Fruit fly (Drosophila melanogaster) whole organism, embryonic: Measurements from ENCODE around the gene Smvt.

Source experiments
- CG13287 ChIP-seq: fragments of 200-800 bp; sonication (Bioruptor generic); IDR thresholded peaks from 2 replicates; pipeline ENCODE4 v1.3.6; 2022; ENCODE audit warnings: missing biosample characterization, missing genetic modification characterization; ENCODE audit not compliant: partially characterized antibody
- CG13624 ChIP-seq: fragments of 200-800 bp; sonication (Bioruptor generic); optimal IDR thresholded peaks from 2 replicates; lab custom pipeline; 2016; ENCODE audit warnings: missing biosample characterization, missing genetic modification characterization
- CG1529 ChIP-seq: fragments of 200-800 bp; sonication (Bioruptor generic); optimal IDR thresholded peaks from 3 replicates; lab custom pipeline; 2018; ENCODE audit warnings: missing biosample characterization, missing genetic modification characterization
- CG15514 ChIP-seq: fragments of 200-800 bp; sonication (Bioruptor generic); optimal IDR thresholded peaks from 3 replicates; lab custom pipeline; 2017; ENCODE audit warnings: missing biosample characterization, missing genetic modification characterization, mild to moderate bottlenecking, moderate library complexity, missing genetic modification reagents
- CG16813 ChIP-seq: fragments of 200-800 bp; sonication (Bioruptor generic); IDR thresholded peaks from 3 replicates; pipeline ENCODE4 v1.3.6; 2022; ENCODE audit warnings: missing biosample characterization, missing genetic modification characterization; ENCODE audit not compliant: partially characterized antibody
- CG2875 ChIP-seq: fragments of 200-800 bp; sonication (Bioruptor generic); optimal IDR thresholded peaks from 2 replicates; lab custom pipeline; 2017; ENCODE audit warnings: missing biosample characterization, mild to moderate bottlenecking, missing genetic modification characterization, missing genetic modification reagents
- CG30431 ChIP-seq: fragments of 200-800 bp; sonication (Bioruptor generic); optimal IDR thresholded peaks from 2 replicates; lab custom pipeline; 2017; ENCODE audit warnings: missing biosample characterization, missing genetic modification characterization
- CG3281 ChIP-seq: fragments of 200-800 bp; sonication (Bioruptor generic); optimal IDR thresholded peaks from 3 replicates; lab custom pipeline; 2017; ENCODE audit warnings: missing biosample characterization, mild to moderate bottlenecking, missing genetic modification characterization
- CG34224 ChIP-seq: fragments of 200-800 bp; sonication (Bioruptor generic); IDR thresholded peaks from 3 replicates; pipeline ENCODE4 v1.3.6; 2022; ENCODE audit warnings: missing biosample characterization, missing genetic modification characterization; ENCODE audit not compliant: partially characterized antibody
- CG4282 ChIP-seq: fragments of 200-800 bp; sonication (Bioruptor generic); optimal IDR thresholded peaks from 2 replicates; lab custom pipeline; 2016; ENCODE audit warnings: missing biosample characterization, missing genetic modification characterization
- CG6791 ChIP-seq: fragments of 200-800 bp; sonication (Bioruptor generic); IDR thresholded peaks from 3 replicates; pipeline ENCODE4 v1.3.6; 2022; ENCODE audit warnings: missing biosample characterization, missing genetic modification characterization; ENCODE audit not compliant: partially characterized antibody
- CG8944 ChIP-seq: fragments of 200-800 bp; sonication (Bioruptor generic); optimal IDR thresholded peaks from 3 replicates; lab custom pipeline; 2016; ENCODE audit warnings: missing biosample characterization, missing genetic modification characterization
- Drgx ChIP-seq: fragments of 200-800 bp; sonication (Bioruptor generic); IDR thresholded peaks from 2 replicates; pipeline ENCODE4 v1.3.6; 2022; ENCODE audit warnings: missing biosample characterization, missing genetic modification characterization
- E2f1 ChIP-seq: fragments of 200-800 bp; sonication (Bioruptor generic); IDR thresholded peaks from 2 replicates; pipeline ENCODE4 v1.3.6; 2022; ENCODE audit warnings: missing biosample characterization, missing genetic modification characterization
- Ets65A ChIP-seq: fragments of 200-800 bp; sonication (Bioruptor generic); peaks from one replicate; lab custom pipeline; 2016; ENCODE audit warnings: missing biosample characterization, missing genetic modification characterization
- Med ChIP-seq: fragments of 200-800 bp; sonication (Bioruptor generic); peaks from one replicate; lab custom pipeline; 2016; ENCODE audit warnings: missing biosample characterization, missing genetic modification characterization, mild to moderate bottlenecking, inconsistent platforms, moderate library complexity
- Myb ChIP-seq: fragments of 200-800 bp; sonication (Bioruptor generic); optimal IDR thresholded peaks from 2 replicates; lab custom pipeline; 2016; ENCODE audit warnings: missing biosample characterization, missing genetic modification characterization
- Nf-YC ChIP-seq: fragments of 200-800 bp; optimal IDR thresholded peaks from 3 replicates; lab custom pipeline; 2019; ENCODE audit warnings: missing biosample characterization, mild to moderate bottlenecking, missing genetic modification characterization, moderate library complexity
- Pdp1 ChIP-seq, 2 experiments: fragments of 200-800 bp; sonication (Bioruptor generic); optimal IDR thresholded peaks; 3 replicates each; lab custom pipeline; 2016; ENCODE audit warnings: missing biosample characterization in 2 of 2, missing genetic modification characterization in 2 of 2, mild to moderate bottlenecking in 1 of 2, moderate library complexity in 1 of 2
- ato ChIP-seq: fragments of 200-800 bp; sonication (Bioruptor generic); IDR thresholded peaks from 2 replicates; pipeline ENCODE4 v1.3.6; 2022; ENCODE audit warnings: missing biosample characterization, missing genetic modification characterization; ENCODE audit not compliant: partially characterized antibody
- bsh ChIP-seq, 2 experiments: fragments of 200-800 bp; sonication (Bioruptor generic); optimal IDR thresholded peaks; 2 replicates each; lab custom pipeline; 2017 to 2018; ENCODE audit warnings: mild to moderate bottlenecking in 2 of 2, missing biosample characterization in 2 of 2, missing genetic modification characterization in 2 of 2, moderate library complexity in 1 of 2
- chinmo ChIP-seq: fragments of 200-800 bp; sonication (Bioruptor generic); IDR thresholded peaks from 4 replicates; pipeline ENCODE4 v1.3.6; 2022; ENCODE audit warnings: missing biosample characterization, missing genetic modification characterization; ENCODE audit not compliant: partially characterized antibody
- chn ChIP-seq: fragments of 200-800 bp; sonication (Bioruptor generic); optimal IDR thresholded peaks from 2 replicates; lab custom pipeline; 2016; ENCODE audit warnings: missing biosample characterization, missing genetic modification characterization
- disco-r ChIP-seq: fragments of 200-800 bp; sonication (Bioruptor generic); optimal IDR thresholded peaks from 2 replicates; lab custom pipeline; 2016; ENCODE audit warnings: missing biosample characterization, missing genetic modification characterization
- eyg ChIP-seq: fragments of 200-800 bp; sonication (Bioruptor generic); optimal IDR thresholded peaks from 3 replicates; lab custom pipeline; 2016; ENCODE audit warnings: missing biosample characterization, missing genetic modification characterization
- gcm2 ChIP-seq: fragments of 200-800 bp; sonication (Bioruptor generic); optimal IDR thresholded peaks from 2 replicates; lab custom pipeline; 2016; ENCODE audit warnings: missing biosample characterization, missing genetic modification characterization
- gsb-n ChIP-seq: fragments of 200-800 bp; sonication (Bioruptor generic); optimal IDR thresholded peaks from 3 replicates; lab custom pipeline; 2018; ENCODE audit warnings: missing biosample characterization, mild to moderate bottlenecking, missing genetic modification characterization
- jigr1 ChIP-seq: fragments of 200-800 bp; sonication (Bioruptor generic); IDR thresholded peaks from 3 replicates; pipeline ENCODE4 v1.3.6; 2022; ENCODE audit warnings: missing biosample characterization, missing genetic modification characterization
- mam ChIP-seq: fragments of 200-800 bp; sonication (Bioruptor generic); optimal IDR thresholded peaks from 3 replicates; lab custom pipeline; 2016; ENCODE audit warnings: missing biosample characterization, missing genetic modification characterization
- mld ChIP-seq: fragments of 200-800 bp; sonication (Bioruptor generic); IDR thresholded peaks from 3 replicates; pipeline ENCODE4 v1.3.6; 2022; ENCODE audit warnings: missing biosample characterization, missing genetic modification characterization; ENCODE audit not compliant: partially characterized antibody
- prd ChIP-seq, 3 experiments: fragments of >200 bp in 2 of 3; fragments of 200-800 bp in 1 of 3; sonication (Bioruptor generic) in 1 of 3; optimal IDR thresholded peaks in 2 of 3; IDR thresholded peaks in 1 of 3; 2 replicates in 2 of 3; 3 replicates in 1 of 3; pipeline versions ENCODE4 v1.3.6 to Lab custom; 2017 to 2022; ENCODE audit warnings: missing biosample characterization in 1 of 3, missing genetic modification characterization in 1 of 3
- pros ChIP-seq: fragments of 200-800 bp; sonication (Bioruptor generic); optimal IDR thresholded peaks from 3 replicates; lab custom pipeline; 2019; ENCODE audit warnings: missing biosample characterization, mild to moderate bottlenecking, missing genetic modification characterization, moderate library complexity
- ro ChIP-seq: fragments of 200-800 bp; sonication (Bioruptor generic); IDR thresholded peaks from 2 replicates; pipeline ENCODE4 v1.3.6; 2022; ENCODE audit warnings: missing biosample characterization, missing genetic modification characterization
- scrt ChIP-seq: fragments of 200-800 bp; sonication (Bioruptor generic); optimal IDR thresholded peaks from 2 replicates; lab custom pipeline; 2018; ENCODE audit warnings: missing biosample characterization, mild to moderate bottlenecking, missing genetic modification characterization, moderate library complexity
- tio ChIP-seq: fragments of 200-800 bp; sonication (Bioruptor generic); optimal IDR thresholded peaks from 2 replicates; lab custom pipeline; 2017; ENCODE audit warnings: missing biosample characterization, missing genetic modification characterization, inconsistent platforms

The Smvt gene

DNA sequence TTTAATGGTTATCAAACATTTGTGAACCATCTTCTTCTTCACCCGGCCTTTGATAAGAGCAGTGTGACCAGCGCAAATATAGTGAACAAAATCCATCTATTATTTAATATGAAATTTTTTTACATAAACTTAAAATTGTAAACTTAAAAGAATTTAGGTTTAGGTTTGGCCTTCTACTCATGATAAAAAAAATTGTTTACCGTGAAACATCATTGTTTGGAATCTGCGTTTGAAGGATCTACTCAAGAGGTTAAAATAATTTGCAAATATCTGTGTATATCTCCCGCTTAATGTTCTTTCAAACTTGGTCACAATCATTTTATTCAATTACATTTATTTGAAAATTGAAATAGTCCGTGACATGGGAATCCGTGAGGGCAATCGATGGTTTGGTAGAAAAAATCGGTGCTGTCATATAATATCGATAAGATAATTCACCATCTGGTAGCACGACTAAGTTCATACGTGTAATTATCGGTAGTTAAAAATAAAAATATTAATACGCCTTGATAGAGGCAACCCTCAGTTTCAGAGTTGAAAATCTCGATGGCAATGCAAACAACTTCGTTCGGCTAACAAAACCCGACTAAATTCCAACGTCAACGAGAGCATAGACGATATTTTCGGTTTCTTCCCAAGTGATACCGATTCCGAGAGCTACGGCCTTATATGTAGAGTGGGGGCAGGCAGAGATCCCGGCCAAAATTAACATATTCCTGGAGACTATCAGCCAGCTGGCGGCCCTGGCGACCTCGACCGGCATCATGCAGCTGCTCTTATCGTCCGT, 10.6 kb upstream of the Smvt start, which contains the start of the genes betaGlu and sip3 (continued):
- TF ChIP-seq ato = peak; percentile 91
- peak; percentile 72; the same call in 2 of the 3 replicates for TF ChIP-seq mld
- no peak for TF ChIP-seq ro (GFP tag; lab: Robert Waterston, UW)
- no peak for TF ChIP-seq CG1529 (GFP tag; lab: Kevin White, UChicago)
- TF ChIP-seq CG34224 (GFP tag; lab: Robert Waterston, UW) = peak; percentile 89
- TF ChIP-seq CG30431 (GFP tag; lab: Kevin White, UChicago) = no peak
- peak; percentile 13 for TF ChIP-seq chn (GFP tag; lab: Kevin White, UChicago)
- peak; percentile 35; the same call in 1 of the 3 replicates for TF ChIP-seq jigr1 (GFP tag; lab: Robert Waterston, UW)
- TF ChIP-seq CG3281 (GFP tag; lab: Kevin White, UChicago) = no peak
- TF ChIP-seq CG13287 (GFP tag; lab: Robert Waterston, UW) = peak; percentile 93
- peak; percentile 40 for TF ChIP-seq Nf-YC
- TF ChIP-seq Drgx (GFP tag; lab: Robert Waterston, UW) = no peak
- TF ChIP-seq gcm2 (GFP tag; lab: Kevin White, UChicago) = no peak
- no peak for TF ChIP-seq prd (optimal IDR thresholded peaks at IDR 0.05; lab: Kevin White, UChicago)
- no peak for TF ChIP-seq prd (GFP tag; IDR thresholded peaks at IDR 0.05; lab: Robert Waterston, UW)
- TF ChIP-seq chinmo (GFP tag; lab: Robert Waterston, UW) = peak; percentile 65; the same call in 1 of the 4 replicates
- TF ChIP-seq mam (GFP tag; lab: Kevin White, UChicago) = peak; percentile 15
- TF ChIP-seq Myb = peak; percentile 20
- no peak for TF ChIP-seq E2f1
- TF ChIP-seq pros (GFP tag; lab: Kevin White, UChicago) = no peak
- TF ChIP-seq Ets65A (GFP tag; lab: Kevin White, UChicago) = peak; percentile 64
- no peak for TF ChIP-seq scrt (GFP tag; lab: Kevin White, UChicago)
- TF ChIP-seq CG13624 (GFP tag; lab: Kevin White, UChicago) = peak; percentile 3
- peak; percentile 83 for TF ChIP-seq Med (GFP tag; lab: Kevin White, UChicago)
- TF ChIP-seq CG15514 = peak; percentile 94

dm6 chr3R:31768198-31768597, 6.8 kb upstream of the Smvt start:
- TF ChIP-seq gsb-n (tag; lab: Kevin White, UChicago) (no peak), CG6791 (0 out of 3 replicates have a peak, but pooled peaks have one; percentile 42), tio (GFP tag; lab: Kevin White, UChicago) (no peak), bsh (GFP tag; optimal IDR thresholded peaks at IDR 0.05; lab: Kevin White, UChicago) (peak in 1 of 2 experiments; percentile 46), Drgx (GFP tag; lab: Robert Waterston, UW) (peak; percentile 86)
- TF ChIP-seq, all 482 proteins: peak for 3

- TF ChIP-seq Pdp1 (GFP tag; optimal IDR thresholded peaks at IDR 0.05; lab: Kevin White, UChicago) = peak in 1 of 2 experiments; percentile 4
- peak in 1 of 2 experiments; percentile 24 for TF ChIP-seq bsh (GFP tag; optimal IDR thresholded peaks at IDR 0.05; lab: Kevin White, UChicago)
- TF ChIP-seq CG4282 (GFP tag; lab: Kevin White, UChicago) = no peak
Measured at dm6 chr3R:31767528-31767927, 6.1 kb upstream of the Smvt start.

DNA sequence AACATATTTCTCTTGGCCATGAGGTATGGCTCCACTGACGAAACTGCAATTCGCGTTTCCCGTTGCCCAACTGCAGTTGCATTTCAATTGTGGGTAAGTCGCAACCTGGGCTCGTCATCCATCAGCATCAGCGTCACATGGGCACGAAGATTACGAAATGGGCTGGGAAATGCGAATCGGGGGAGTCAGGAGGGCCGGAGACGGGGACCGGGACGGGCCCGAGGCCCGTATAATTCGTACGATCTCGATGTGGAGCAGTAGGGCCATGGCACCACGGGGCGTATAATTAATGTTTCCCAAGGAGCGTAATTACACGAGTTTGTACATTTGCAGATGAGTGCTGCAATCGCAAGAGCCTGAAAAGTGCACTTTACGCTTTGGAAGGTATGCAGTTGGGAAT, 3.8 kb upstream of the Smvt start:
- no peak for TF ChIP-seq jigr1 (GFP tag; lab: Robert Waterston, UW)
- TF ChIP-seq CG16813 (GFP tag; lab: Robert Waterston, UW) = no peak
- TF ChIP-seq CG2875 (GFP tag; lab: Kevin White, UChicago) = no peak
- TF ChIP-seq disco-r = no peak
- TF ChIP-seq eyg = no peak
- no peak for TF ChIP-seq CG8944
